Fruit fly (Drosophila melanogaster): ENCODE measurements around the gene Crag.
A peak's percentile ranks its signal among the peaks of the same experiment; 100 is the strongest.

The Crag gene

dm6 chrX:8573744-8574484 is 17.9 kb upstream of the Crag start, which contains the start of gene CG12065 (continued):
- TF ChIP-seq hbn (GFP tag; IDR thresholded peaks at IDR 0.05; ENCODE audit: partially characterized antibody) (no peak), lmd (GFP tag; IDR thresholded peaks at IDR 0.05) (no peak), CG12942 (GFP tag; optimal IDR thresholded peaks at IDR 0.05) (no peak), CG34376 (GFP tag; optimal IDR thresholded peaks at IDR 0.05) (peak; percentile 68), bsh (GFP tag; optimal IDR thresholded peaks at IDR 0.05) (peak in 1 of 2 experiments; percentile 84), ase (GFP tag; IDR thresholded peaks at IDR 0.05) (no peak), cas (GFP tag; IDR thresholded peaks at IDR 0.05) (no peak), CG2116 (GFP tag; optimal IDR thresholded peaks at IDR 0.05) (peak; percentile 17), esg (GFP tag; conservative IDR thresholded peaks at IDR 0.05) (no peak), CG12071 (GFP tag; optimal IDR thresholded peaks at IDR 0.05) (peak; percentile 32), inv (GFP tag; IDR thresholded peaks at IDR 0.05; ENCODE audit: partially characterized antibody) (peak; percentile 10; the same call in 1 of the 2 replicates), dm (GFP tag; optimal IDR thresholded peaks at IDR 0.05) (no peak), CG11398 (GFP tag; optimal IDR thresholded peaks at IDR 0.05) (no peak), corto (GFP tag; optimal IDR thresholded peaks at IDR 0.05) (peak; percentile 12), kah (GFP tag; optimal IDR thresholded peaks at IDR 0.05) (no peak), BEAF-32 (GFP tag; optimal IDR thresholded peaks at IDR 0.05) (peak; percentile 22), jigr1 (GFP tag; IDR thresholded peaks at IDR 0.05) (no peak), Oaz (GFP tag; IDR thresholded peaks at IDR 0.05) (no peak), br (optimal IDR thresholded peaks at IDR 0.05) (no peak), Med (GFP tag) (peak; percentile 80), CG17829 (tag; optimal IDR thresholded peaks at IDR 0.05) (peak; percentile 17), CG14710 (tag; optimal IDR thresholded peaks at IDR 0.05) (peak; percentile 70), HLHmδ (GFP tag; optimal IDR thresholded peaks at IDR 0.05) (no peak), Gug (GFP tag; IDR thresholded peaks at IDR 0.05) (no peak), Sry-β (GFP tag; optimal IDR thresholded peaks at IDR 0.05) (no peak), CG31441 (GFP tag; IDR thresholded peaks at IDR 0.05) (peak; percentile 48; the same call in 1 of the 2 replicates), Kr (GFP tag; optimal IDR thresholded peaks at IDR 0.05) (no peak), sqz (GFP tag; optimal IDR thresholded peaks at IDR 0.05) (no peak), CG4424 (GFP tag; optimal IDR thresholded peaks at IDR 0.05) (no peak), stwl (tag; optimal IDR thresholded peaks at IDR 0.05) (peak; percentile 44), dmrt11E (tag; optimal IDR thresholded peaks at IDR 0.05) (peak; percentile 19), sd (tag; optimal IDR thresholded peaks at IDR 0.05) (peak; percentile 74), gsb-n (tag; optimal IDR thresholded peaks at IDR 0.05) (peak; percentile 80), CG13424 (tag; optimal IDR thresholded peaks at IDR 0.05) (peak; percentile 65), CG4328 (GFP tag; optimal IDR thresholded peaks at IDR 0.05) (peak; percentile 70), CG8765 (GFP tag; IDR thresholded peaks at IDR 0.05) (no peak), crp (GFP tag; optimal IDR thresholded peaks at IDR 0.05) (no peak), Fer2 (tag; optimal IDR thresholded peaks at IDR 0.05) (peak; percentile 37), lilli (GFP tag; optimal IDR thresholded peaks at IDR 0.05) (no peak), CG17912 (GFP tag; optimal IDR thresholded peaks at IDR 0.05) (peak; percentile 78), CG10274 (GFP tag; optimal IDR thresholded peaks at IDR 0.05) (no peak), Trl (optimal IDR thresholded peaks at IDR 0.05) (no peak), Trl (GFP tag; optimal IDR thresholded peaks at IDR 0.05) (no peak), CG6272 (GFP tag; IDR thresholded peaks at IDR 0.05) (no peak), CG10462 (GFP tag; optimal IDR thresholded peaks at IDR 0.05) (no peak), Chrac-16 (GFP tag; optimal IDR thresholded peaks at IDR 0.05) (no peak), lab (GFP tag; optimal IDR thresholded peaks at IDR 0.05) (peak; percentile 45), CG34224 (GFP tag; IDR thresholded peaks at IDR 0.05; ENCODE audit: partially characterized antibody) (peak; percentile 18; the same call in 1 of the 3 replicates), slou (GFP tag; optimal IDR thresholded peaks at IDR 0.05) (no peak)

Data from whole organism, embryonic.